Fruit fly (Drosophila melanogaster) whole organism, wandering third instar larva: ENCODE data around the gene fred.

ENCODE experiments used
- Abd-B ChIP-seq: fragments of >200 bp; optimal IDR thresholded peaks from 2 replicates; lab custom pipeline; 2017; ENCODE audit warnings: missing biosample characterization, missing genetic modification characterization
- CG9705 ChIP-seq: fragments of 200-800 bp; sonication (Bioruptor generic); optimal IDR thresholded peaks from 2 replicates; lab custom pipeline; 2018; ENCODE audit warnings: missing biosample characterization, mild to moderate bottlenecking, missing genetic modification characterization
- CrebA ChIP-seq: fragments of 200-800 bp; sonication (Bioruptor generic); optimal IDR thresholded peaks from 2 replicates; lab custom pipeline; 2016; ENCODE audit warnings: missing biosample characterization, mild to moderate bottlenecking, missing genetic modification characterization, borderline replicate concordance
- Dfd ChIP-seq: fragments of >200 bp; optimal IDR thresholded peaks from 2 replicates; lab custom pipeline; 2017; ENCODE audit warnings: missing biosample characterization, missing genetic modification characterization
- Dif ChIP-seq: fragments of 200-275, 200-300 bp; sonication (Bioruptor generic); optimal IDR thresholded peaks from 2 replicates; lab custom pipeline; 2018; ENCODE audit warnings: missing biosample characterization, missing genetic modification characterization; ENCODE audit not compliant: partially characterized antibody
- GATAd ChIP-seq: sonication (Bioruptor generic); optimal IDR thresholded peaks from 2 replicates; lab custom pipeline; 2016; ENCODE audit warnings: missing biosample characterization, missing genetic modification characterization
- HLH106 ChIP-seq: fragments of 200-800 bp; optimal IDR thresholded peaks from 3 replicates; lab custom pipeline; 2019; ENCODE audit warnings: missing biosample characterization, mild to moderate bottlenecking, missing genetic modification characterization, moderate library complexity
- Hr78 ChIP-seq: fragments of >200 bp; optimal IDR thresholded peaks from 2 replicates; lab custom pipeline; 2017; ENCODE audit warnings: missing biosample characterization, missing genetic modification characterization
- Hr83 ChIP-seq: fragments of 200-300 bp; sonication (Bioruptor generic); optimal IDR thresholded peaks from 2 replicates; lab custom pipeline; 2016; ENCODE audit warnings: missing biosample characterization, mild to moderate bottlenecking, missing genetic modification characterization, moderate library complexity; ENCODE audit not compliant: poor library complexity, severe bottlenecking
- Jra ChIP-seq: sonication (Bioruptor generic); optimal IDR thresholded peaks from 2 replicates; lab custom pipeline; 2016; ENCODE audit warnings: missing biosample characterization, missing genetic modification characterization
- Mio ChIP-seq: sonication (Bioruptor generic); optimal IDR thresholded peaks from 2 replicates; lab custom pipeline; 2016; ENCODE audit warnings: missing biosample characterization, missing genetic modification characterization
- Myc ChIP-seq: fragments of >200 bp; optimal IDR thresholded peaks from 2 replicates; lab custom pipeline; 2017
- OdsH ChIP-seq: fragments of 200-800 bp; sonication (Bioruptor generic); optimal IDR thresholded peaks from 2 replicates; lab custom pipeline; 2016; ENCODE audit warnings: missing biosample characterization, mild to moderate bottlenecking, missing genetic modification characterization
- Rel ChIP-seq, 2 experiments: fragments of 200-800 bp; sonication (Bioruptor generic) in 1 of 2; optimal IDR thresholded peaks; 2 replicates in 1 of 2; 3 replicates in 1 of 2; lab custom pipeline; 2016 to 2019; ENCODE audit warnings: mild to moderate bottlenecking in 2 of 2, missing biosample characterization in 2 of 2, missing genetic modification characterization in 2 of 2, moderate library complexity in 1 of 2
- Sp1 ChIP-seq: fragments of 200-800 bp; sonication (Bioruptor generic); optimal IDR thresholded peaks from 3 replicates; lab custom pipeline; 2019; ENCODE audit warnings: missing biosample characterization, mild to moderate bottlenecking, missing genetic modification characterization, moderate library complexity
- br ChIP-seq: fragments of 200-800 bp; sonication (Bioruptor generic); optimal IDR thresholded peaks from 2 replicates; lab custom pipeline; 2016; ENCODE audit warnings: missing biosample characterization, missing genetic modification characterization
- brk ChIP-seq: fragments of 200-800 bp; sonication (Bioruptor generic); optimal IDR thresholded peaks from 2 replicates; lab custom pipeline; 2016; ENCODE audit warnings: missing biosample characterization, mild to moderate bottlenecking, missing genetic modification characterization
- dl ChIP-seq, 2 experiments: fragments of 175-275, 200-275 bp in 1 of 2; fragments of 200-275 bp in 1 of 2; sonication (Bioruptor generic); optimal IDR thresholded peaks; lab custom pipeline; 2018; ENCODE audit warnings: mild to moderate bottlenecking in 2 of 2, missing biosample characterization in 2 of 2, missing genetic modification characterization in 2 of 2, moderate library complexity in 2 of 2; ENCODE audit not compliant: partially characterized antibody in 2 of 2, insufficient read depth in 1 of 2
- dmrt93B ChIP-seq: fragments of 200-800 bp; sonication (Bioruptor generic); optimal IDR thresholded peaks from 2 replicates; lab custom pipeline; 2018; ENCODE audit warnings: missing biosample characterization, mild to moderate bottlenecking, missing genetic modification characterization
- dsf ChIP-seq: sonication (Bioruptor generic); optimal IDR thresholded peaks from 2 replicates; lab custom pipeline; 2016; ENCODE audit warnings: missing biosample characterization, missing genetic modification characterization, borderline replicate concordance
- ey ChIP-seq: fragments of 200-800 bp; sonication (Bioruptor generic); optimal IDR thresholded peaks from 2 replicates; lab custom pipeline; 2016; ENCODE audit warnings: missing biosample characterization, missing genetic modification characterization
- fru ChIP-seq: fragments of 200-800 bp; sonication (Bioruptor generic); optimal IDR thresholded peaks from 3 replicates; lab custom pipeline; 2016; ENCODE audit warnings: missing biosample characterization, mild to moderate bottlenecking, missing genetic modification characterization
- h ChIP-seq: fragments of 200-800 bp; sonication (Bioruptor generic); optimal IDR thresholded peaks from 3 replicates; lab custom pipeline; 2016; ENCODE audit warnings: missing biosample characterization, mild to moderate bottlenecking, missing genetic modification characterization
- jim ChIP-seq: fragments of 175-275, 200-325 bp; sonication (Bioruptor generic); optimal IDR thresholded peaks from 2 replicates; lab custom pipeline; 2016; ENCODE audit warnings: missing biosample characterization, mild to moderate bottlenecking, missing genetic modification characterization
- pan ChIP-seq: fragments of >200 bp; optimal IDR thresholded peaks from 2 replicates; lab custom pipeline; 2017
- sv ChIP-seq: fragments of 200-800 bp; sonication (Bioruptor generic); optimal IDR thresholded peaks from 3 replicates; lab custom pipeline; 2016; ENCODE audit warnings: missing biosample characterization, missing genetic modification characterization
- tai ChIP-seq: sonication (Bioruptor generic); optimal IDR thresholded peaks from 2 replicates; lab custom pipeline; 2016; ENCODE audit warnings: missing biosample characterization, missing genetic modification characterization
- woc ChIP-seq: sonication (Bioruptor generic); optimal IDR thresholded peaks from 2 replicates; lab custom pipeline; 2016; ENCODE audit warnings: missing biosample characterization, mild to moderate bottlenecking, missing genetic modification characterization

The fred gene

dm6 chr2L:4020188-4020587, 28.7 kb upstream of the fred start:
- no peak for TF ChIP-seq ey
- TF ChIP-seq OdsH (GFP tag; lab: Kevin White, UChicago), result no peak
- no peak for TF ChIP-seq sv
- TF ChIP-seq CrebA (GFP tag; lab: Kevin White, UChicago), result no peak
- TF ChIP-seq Jra (GFP tag; lab: Kevin White, UChicago), result no peak
- peak; percentile 67 for TF ChIP-seq Dfd

DNA sequence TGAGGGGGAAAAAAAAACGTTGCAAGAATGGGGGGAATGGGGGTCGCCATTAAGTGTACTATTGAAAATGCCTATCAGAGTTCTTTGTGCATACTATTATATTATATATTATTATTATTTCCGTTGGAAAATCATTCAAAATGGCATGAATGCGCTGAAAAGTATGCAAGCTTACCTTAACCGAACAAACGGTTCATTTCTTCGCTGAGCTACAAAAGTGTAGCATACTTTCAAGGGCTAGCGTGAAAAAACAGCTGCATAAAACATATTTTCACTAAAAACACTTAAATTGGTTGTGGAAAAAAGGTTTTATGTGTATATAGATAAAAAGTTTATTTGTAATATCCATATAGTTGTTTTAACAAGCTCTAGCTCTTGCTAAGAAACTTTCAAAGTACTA, 28.3 kb upstream of the fred start:
- no peak for TF ChIP-seq Hr78
- peak; percentile 61 for TF ChIP-seq Myc (lab: Kevin White, UChicago)

dm6 chr2L:4019198-4019597, 27.7 kb upstream of the fred start:
- TF ChIP-seq h (GFP tag; lab: Kevin White, UChicago), result no peak
- no peak for TF ChIP-seq Dif (GFP tag; lab: Kevin White, UChicago)
- TF ChIP-seq br (GFP tag; lab: Kevin White, UChicago), result no peak
- peak; percentile 10 for TF ChIP-seq sv
- TF ChIP-seq Mio (GFP tag; lab: Kevin White, UChicago), result no peak
- no peak for TF ChIP-seq tai
- TF ChIP-seq, all 38 proteins: peak for 1

- TF ChIP-seq dl (GFP tag; optimal IDR thresholded peaks at IDR 0.05; lab: Kevin White, UChicago; ENCODE audit: insufficient read depth in 1 of 2, partially characterized antibody in 2 of 2) (no peak), HLH106 (peak; percentile 0)
- TF ChIP-seq, all 38 proteins: peak for 1
Measured at dm6 chr2L:4012089-4012488, 20.6 kb upstream of the fred start.

DNA sequence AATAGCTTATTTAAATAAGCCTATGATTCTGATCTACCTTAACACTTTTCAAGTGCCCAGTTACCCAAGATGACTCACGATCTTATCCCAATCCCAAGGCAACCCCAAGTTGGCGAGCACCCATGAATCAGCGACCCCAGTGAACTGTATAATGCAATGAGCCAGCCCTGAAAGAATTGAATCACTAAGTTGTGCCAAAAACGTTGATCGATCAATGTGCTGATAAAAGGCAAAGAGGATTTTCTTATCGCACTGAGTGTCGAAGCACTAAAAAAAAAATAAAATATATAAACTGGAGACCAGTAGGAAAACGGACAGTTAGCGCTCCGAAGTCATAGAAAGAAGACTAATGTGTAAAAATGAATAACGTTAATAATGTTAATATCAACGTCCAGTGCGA, 16.8 kb upstream of the fred start, which contains the start of gene CG43774:
TSS of gene CG43774 (plus strand) at position 301 of the 400 bp plus-strand sequence.
- no peak for TF ChIP-seq dsf (GFP tag; lab: Kevin White, UChicago)
- TF ChIP-seq woc (GFP tag; lab: Kevin White, UChicago), result no peak
- no peak for TF ChIP-seq Mio (GFP tag; lab: Kevin White, UChicago)
- TF ChIP-seq tai, result no peak
- no peak for TF ChIP-seq pan (lab: Kevin White, UChicago)
- TF ChIP-seq Sp1, result no peak
- TF ChIP-seq Rel (GFP tag; optimal IDR thresholded peaks at IDR 0.05; lab: Kevin White, UChicago), result no peak
- no peak for TF ChIP-seq Rel (tag; optimal IDR thresholded peaks at IDR 0.05; lab: Kevin White, UChicago)
- TF ChIP-seq dl (GFP tag; optimal IDR thresholded peaks at IDR 0.05; lab: Kevin White, UChicago; ENCODE audit: insufficient read depth in 1 of 2, partially characterized antibody in 2 of 2), result no peak

- no peak for TF ChIP-seq tai
- no peak for TF ChIP-seq jim (GFP tag; lab: Kevin White, UChicago)
- no peak for TF ChIP-seq Jra (GFP tag; lab: Kevin White, UChicago)
- TF ChIP-seq Hr83 (GFP tag; lab: Kevin White, UChicago), result no peak
- TF ChIP-seq GATAd (GFP tag; lab: Kevin White, UChicago), result no peak
- TF ChIP-seq CrebA (GFP tag; lab: Kevin White, UChicago), result no peak
- no peak for TF ChIP-seq dmrt93B (GFP tag; lab: Kevin White, UChicago)
- TF ChIP-seq Dfd, result no peak
- no peak for TF ChIP-seq brk (GFP tag; lab: Kevin White, UChicago)
- TF ChIP-seq sv, result no peak
- no peak for TF ChIP-seq dsf (GFP tag; lab: Kevin White, UChicago)
- TF ChIP-seq Sp1, result no peak
- TF ChIP-seq Rel (GFP tag; optimal IDR thresholded peaks at IDR 0.05; lab: Kevin White, UChicago), result no peak
- no peak for TF ChIP-seq Rel (tag; optimal IDR thresholded peaks at IDR 0.05; lab: Kevin White, UChicago)
- no peak for TF ChIP-seq fru
- TF ChIP-seq OdsH (GFP tag; lab: Kevin White, UChicago), result no peak
- TF ChIP-seq h (GFP tag; lab: Kevin White, UChicago), result no peak
- TF ChIP-seq CG9705 (GFP tag; lab: Kevin White, UChicago), result no peak
- TF ChIP-seq Abd-B, result no peak
Measured at dm6 chr2L:4007390-4007789, 15.9 kb upstream of the fred start, which contains the start of gene CG43773. TSS of gene CG43773 (plus strand) at chr2L:4007690.
